Fruit fly (Drosophila melanogaster) Kc167 (cell line): ENCODE data around the gene CG43137.

Source experiments
- Myc ChIP-seq: fragments of >200 bp; optimal IDR thresholded peaks from 2 replicates; lab custom pipeline; 2017; ENCODE audit warnings: missing external identifiers
- Sin3A ChIP-seq: fragments of >200 bp; optimal IDR thresholded peaks from 2 replicates; lab custom pipeline; 2018; ENCODE audit warnings: missing external identifiers
- h ChIP-seq: fragments of >200 bp; optimal IDR thresholded peaks from 3 replicates; lab custom pipeline; 2018; ENCODE audit warnings: missing external identifiers
- insv ChIP-seq: fragments of >200 bp; optimal IDR thresholded peaks from 3 replicates; lab custom pipeline; 2018; ENCODE audit warnings: missing external identifiers
- psq ChIP-seq: fragments of >200 bp; optimal IDR thresholded peaks from 2 replicates; lab custom pipeline; 2017; ENCODE audit warnings: missing external identifiers
- ttk ChIP-seq: sonication (Bioruptor generic); optimal IDR thresholded peaks from 2 replicates; lab custom pipeline; 2017; ENCODE audit warnings: missing external identifiers

CG43137 gene

DNA sequence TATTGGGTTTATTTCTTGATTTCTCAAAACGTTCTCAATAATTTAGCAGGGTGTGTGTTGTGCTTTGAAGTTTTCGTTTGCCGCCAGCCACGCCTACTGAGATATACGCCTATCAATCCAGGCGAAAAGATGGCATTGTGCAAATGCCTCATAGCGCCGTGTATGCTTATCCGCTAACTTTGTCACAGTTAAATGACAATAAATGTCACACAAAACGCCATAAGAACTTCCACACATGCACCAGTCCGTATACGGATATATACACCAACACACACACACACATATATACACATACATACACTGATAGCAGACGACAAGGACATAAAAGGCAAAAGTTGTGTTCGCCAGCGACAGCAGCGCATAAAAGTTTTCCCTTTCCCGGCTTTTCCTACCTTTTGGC, at the start of gene CG43137:
Gene CG43137, minus strand, starts transcription at position 101 of the 400 bp plus-strand sequence.
- TF ChIP-seq ttk (lab: Kevin White, UChicago): no peak
- TF ChIP-seq h (lab: Kevin White, UChicago): no peak
- TF ChIP-seq Sin3A (lab: Kevin White, UChicago): no peak
- no peak for TF ChIP-seq insv (lab: Kevin White, UChicago)
- TF ChIP-seq psq (lab: Kevin White, UChicago): no peak

DNA sequence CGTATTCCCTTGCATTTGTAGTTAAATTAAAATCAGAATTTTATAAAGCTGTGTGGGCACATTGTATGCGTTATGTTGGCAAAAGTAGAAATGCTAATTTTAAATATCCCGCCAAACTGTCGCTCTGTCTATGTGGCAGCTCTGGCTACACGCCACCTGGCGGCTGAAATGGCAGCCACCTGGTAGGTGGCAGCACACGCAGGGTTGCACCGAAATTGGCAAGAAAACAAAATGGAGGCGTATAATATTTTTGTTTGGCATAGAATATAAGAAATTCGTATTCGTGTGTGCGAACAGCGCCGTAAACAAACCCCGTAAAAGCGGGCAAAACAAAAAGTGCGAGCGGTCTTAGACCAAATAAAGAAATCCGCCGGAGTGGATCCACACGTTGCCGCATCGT, 43.0 kb upstream of the CG43137 start, which contains the start of gene CG12236:
Gene CG12236, plus strand, starts transcription at position 220 of the 400 bp plus-strand sequence.
- TF ChIP-seq Myc (lab: Kevin White, UChicago) (no peak), Sin3A (lab: Kevin White, UChicago) (no peak), psq (lab: Kevin White, UChicago) (no peak), insv (lab: Kevin White, UChicago) (no peak), h (lab: Kevin White, UChicago) (no peak), ttk (lab: Kevin White, UChicago) (no peak)

DNA sequence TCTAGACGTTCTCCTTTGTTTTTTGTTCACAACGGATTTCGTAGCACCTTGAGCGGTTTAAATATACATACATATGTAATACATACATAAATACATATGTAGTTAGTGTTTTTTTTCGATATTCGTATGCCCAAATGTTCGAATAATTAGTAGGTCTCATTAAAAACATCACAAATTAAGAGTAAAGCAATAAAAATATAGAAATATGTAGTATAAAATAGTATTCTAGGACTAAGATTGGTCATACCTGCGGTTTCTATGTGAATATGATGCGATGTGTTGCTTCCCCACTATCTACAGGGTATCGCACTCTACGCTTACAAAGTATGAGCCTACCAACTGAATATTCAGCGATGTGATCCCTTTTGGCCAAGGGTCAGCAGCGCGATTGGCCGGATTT, 40.5 kb upstream of the CG43137 start, which contains the start of gene CG4020:
Gene CG4020, plus strand, starts transcription at position 301 of the 400 bp plus-strand sequence.
- TF ChIP-seq h (lab: Kevin White, UChicago) (no peak), insv (lab: Kevin White, UChicago) (no peak), psq (lab: Kevin White, UChicago) (no peak), Sin3A (lab: Kevin White, UChicago) (no peak), Myc (lab: Kevin White, UChicago) (no peak)

DNA sequence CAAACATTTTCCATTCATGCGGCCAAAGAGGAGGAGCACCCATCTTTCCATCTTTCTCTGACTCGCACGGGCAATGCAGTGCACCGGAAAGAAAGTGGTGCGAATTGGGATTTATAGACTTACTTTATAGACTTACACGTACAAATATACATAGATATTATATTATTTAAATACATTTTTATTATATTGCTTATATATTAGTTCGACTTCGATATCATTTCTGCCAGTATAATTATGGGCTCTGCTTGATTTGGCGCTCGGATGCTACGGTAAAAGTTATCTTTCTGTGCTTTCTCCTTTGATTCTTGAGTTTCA, 40.1 kb upstream of the CG43137 start:
- no peak for TF ChIP-seq psq (lab: Kevin White, UChicago)
- TF ChIP-seq ttk (lab: Kevin White, UChicago): no peak
- TF ChIP-seq Myc (lab: Kevin White, UChicago): no peak
- TF ChIP-seq Sin3A (lab: Kevin White, UChicago): no peak
- no peak for TF ChIP-seq h (lab: Kevin White, UChicago)
- no peak for TF ChIP-seq insv (lab: Kevin White, UChicago)

DNA sequence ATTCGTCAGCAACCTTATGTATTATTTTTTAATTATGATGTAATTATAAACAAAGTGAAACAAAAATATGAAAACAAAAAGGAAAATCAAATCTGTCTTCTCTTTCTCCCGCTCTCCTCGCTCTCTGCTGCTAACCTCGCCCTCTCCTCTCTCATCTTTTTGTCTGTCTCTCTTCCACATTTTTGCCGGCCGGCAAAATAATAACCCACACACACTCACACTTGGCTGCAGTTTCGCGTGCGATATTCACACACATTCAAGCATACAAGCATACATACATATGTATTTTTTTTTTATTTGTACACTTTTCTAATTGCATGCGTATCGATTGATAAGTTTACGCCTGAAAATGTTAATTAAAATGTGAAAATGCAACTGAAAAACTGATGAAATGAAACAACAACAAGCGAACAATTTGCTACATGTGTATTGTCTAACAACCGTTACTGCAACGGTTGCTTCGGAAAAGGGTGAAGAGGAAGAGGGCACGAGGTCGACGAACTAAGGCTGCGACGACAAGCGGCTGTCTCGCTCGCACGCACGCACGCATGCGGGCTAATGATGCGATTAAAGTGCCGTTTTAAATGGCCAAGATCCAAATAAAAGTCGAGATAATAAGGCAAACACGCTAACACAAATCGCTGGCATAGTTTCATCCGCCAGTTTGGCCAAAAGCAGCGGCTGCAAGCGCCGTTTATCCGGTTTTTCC, 39.6 kb upstream of the CG43137 start:
- TF ChIP-seq ttk (lab: Kevin White, UChicago): no peak
- TF ChIP-seq psq (lab: Kevin White, UChicago): no peak
- TF ChIP-seq Myc (lab: Kevin White, UChicago): no peak
- TF ChIP-seq h (lab: Kevin White, UChicago): no peak
- TF ChIP-seq Sin3A (lab: Kevin White, UChicago): no peak
- TF ChIP-seq insv (lab: Kevin White, UChicago): no peak

DNA sequence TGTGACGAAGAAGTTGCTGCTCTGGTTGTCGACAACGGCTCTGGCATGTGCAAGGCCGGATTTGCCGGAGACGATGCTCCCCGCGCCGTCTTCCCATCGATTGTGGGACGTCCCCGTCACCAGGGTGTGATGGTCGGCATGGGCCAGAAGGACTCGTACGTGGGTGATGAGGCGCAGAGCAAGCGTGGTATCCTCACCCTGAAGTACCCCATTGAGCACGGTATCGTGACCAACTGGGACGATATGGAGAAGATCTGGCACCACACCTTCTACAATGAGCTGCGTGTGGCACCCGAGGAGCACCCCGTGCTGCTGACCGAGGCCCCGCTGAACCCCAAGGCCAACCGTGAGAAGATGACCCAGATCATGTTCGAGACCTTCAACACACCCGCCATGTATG, 37.8 kb upstream of the CG43137 start:
- no peak for TF ChIP-seq Sin3A (lab: Kevin White, UChicago)
- peak; percentile 94 for TF ChIP-seq ttk (lab: Kevin White, UChicago)

DNA sequence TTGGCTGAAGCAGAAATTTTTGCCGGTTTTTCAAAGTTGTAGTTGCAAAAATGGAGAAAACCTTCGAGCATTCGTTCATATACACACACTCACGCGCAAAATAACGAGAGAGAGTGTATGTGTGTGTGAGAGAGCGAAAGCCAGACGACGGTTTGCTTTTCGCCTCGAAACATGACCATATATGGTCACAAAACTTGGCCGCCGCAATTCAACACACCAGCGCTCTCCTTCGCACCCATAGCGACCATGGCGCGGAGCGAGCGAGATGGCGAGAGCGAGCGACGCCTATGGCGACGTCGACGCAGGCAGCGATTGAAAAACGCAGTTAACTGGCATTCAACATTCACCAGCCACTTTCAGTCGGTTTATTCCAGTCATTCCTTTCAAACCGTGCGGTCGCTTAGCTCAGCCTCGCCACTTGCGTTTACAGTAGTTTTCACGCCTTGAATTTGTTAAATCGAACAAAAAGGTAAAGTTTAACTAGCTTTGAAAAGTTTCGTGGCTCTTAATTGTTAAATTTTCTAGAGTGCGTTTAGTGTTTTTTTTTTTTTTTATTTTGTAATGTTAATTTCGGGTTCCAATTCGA, 36.8 kb upstream of the CG43137 start:
- no peak for TF ChIP-seq ttk (lab: Kevin White, UChicago)
- no peak for TF ChIP-seq insv (lab: Kevin White, UChicago)
- TF ChIP-seq h (lab: Kevin White, UChicago): no peak

DNA sequence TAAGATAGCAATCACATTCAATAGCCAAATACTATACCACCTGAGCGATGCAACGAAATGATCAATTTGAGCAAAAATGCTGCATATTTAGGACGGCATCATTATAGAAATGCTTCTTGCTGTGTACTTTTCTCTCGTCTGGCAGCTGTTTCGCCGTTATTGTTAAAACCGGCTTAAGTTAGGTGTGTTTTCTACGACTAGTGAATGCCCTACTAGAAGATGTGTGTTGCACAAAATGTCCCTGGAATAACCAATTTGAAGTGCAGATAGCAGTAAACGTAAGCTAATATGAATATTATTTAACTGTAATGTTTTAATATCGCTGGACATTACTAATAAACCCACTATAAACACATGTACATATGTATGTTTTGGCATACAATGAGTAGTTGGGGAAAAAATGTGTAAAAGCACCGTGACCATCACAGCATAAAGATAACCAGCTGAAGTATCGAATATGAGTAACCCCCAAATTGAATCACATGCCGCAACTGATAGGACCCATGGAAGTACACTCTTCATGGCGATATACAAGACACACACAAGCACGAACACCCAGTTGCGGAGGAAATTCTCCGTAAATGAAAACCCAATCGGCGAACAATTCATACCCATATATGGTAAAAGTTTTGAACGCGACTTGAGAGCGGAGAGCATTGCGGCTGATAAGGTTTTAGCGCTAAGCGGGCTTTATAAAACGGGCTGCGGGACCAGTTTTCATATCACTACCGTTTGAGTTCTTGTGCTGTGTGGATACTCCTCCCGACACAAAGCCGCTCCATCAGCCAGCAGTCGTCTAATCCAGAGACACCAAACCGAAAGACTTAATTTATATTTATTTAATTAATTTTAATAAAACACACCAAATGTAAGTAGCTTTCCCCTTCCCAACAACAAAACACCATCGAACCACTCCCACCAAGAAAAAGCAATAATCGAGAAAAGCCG, 35.5 kb upstream of the CG43137 start, which contains the start of gene Act5C:
Gene Act5C, plus strand, starts transcription at position 716 of the 948 bp plus-strand sequence.
- TF ChIP-seq h (lab: Kevin White, UChicago): no peak
- TF ChIP-seq Myc (lab: Kevin White, UChicago): no peak
- no peak for TF ChIP-seq ttk (lab: Kevin White, UChicago)
- no peak for TF ChIP-seq psq (lab: Kevin White, UChicago)
- TF ChIP-seq insv (lab: Kevin White, UChicago): no peak
- no peak for TF ChIP-seq Sin3A (lab: Kevin White, UChicago)

DNA sequence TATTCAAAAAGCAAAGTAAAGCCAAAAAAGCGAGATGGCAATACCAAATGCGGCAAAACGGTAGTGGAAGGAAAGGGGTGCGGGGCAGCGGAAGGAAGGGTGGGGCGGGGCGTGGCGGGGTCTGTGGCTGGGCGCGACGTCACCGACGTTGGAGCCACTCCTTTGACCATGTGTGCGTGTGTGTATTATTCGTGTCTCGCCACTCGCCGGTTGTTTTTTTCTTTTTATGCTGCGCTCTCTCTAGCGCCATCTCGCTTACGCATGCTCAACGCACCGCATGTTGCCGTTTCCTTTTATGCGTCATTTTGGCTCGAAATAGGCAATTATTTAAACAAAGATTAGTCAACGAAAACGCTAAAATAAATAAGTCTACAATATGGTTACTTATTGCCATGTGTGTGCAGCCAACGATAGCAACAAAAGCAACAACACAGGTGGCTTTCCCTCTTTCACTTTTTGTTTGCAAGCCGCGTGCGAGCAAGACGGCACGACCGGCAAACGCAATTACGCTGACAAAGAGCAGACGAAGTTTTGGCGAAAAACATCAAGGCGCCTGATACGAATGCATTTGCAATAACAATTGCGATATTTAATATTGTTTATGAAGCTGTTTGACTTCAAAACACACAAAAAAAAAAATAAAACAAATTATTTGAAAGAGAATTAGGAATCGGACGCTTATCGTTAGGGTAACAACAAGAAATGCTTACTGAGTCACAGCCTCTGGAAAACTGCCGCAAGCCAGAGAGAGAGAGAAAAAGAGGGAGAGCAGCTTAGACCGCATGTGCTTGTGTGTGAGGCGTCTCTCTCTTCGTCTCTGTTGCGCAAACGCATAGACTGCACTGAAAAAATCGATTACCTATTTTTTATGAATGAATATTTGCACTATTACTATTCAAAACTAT, 34.5 kb upstream of the CG43137 start:
- TF ChIP-seq Myc (lab: Kevin White, UChicago) (no peak), Sin3A (lab: Kevin White, UChicago) (no peak), insv (lab: Kevin White, UChicago) (no peak), psq (lab: Kevin White, UChicago) (no peak), h (lab: Kevin White, UChicago) (no peak), ttk (lab: Kevin White, UChicago) (no peak)
